Fruit fly (Drosophila melanogaster) whole organism, wandering third instar larva: Measurements from ENCODE around the gene brwl.

ENCODE experiments used
- Abd-B ChIP-seq: fragments of >200 bp; optimal IDR thresholded peaks from 2 replicates; lab custom pipeline; 2017; ENCODE audit warnings: missing biosample characterization, missing genetic modification characterization
- CG32264 ChIP-seq: fragments of 200-800 bp; sonication (Bioruptor generic); optimal IDR thresholded peaks from 2 replicates; lab custom pipeline; 2016; ENCODE audit warnings: missing biosample characterization, missing genetic modification characterization
- CG9705 ChIP-seq: fragments of 200-800 bp; sonication (Bioruptor generic); optimal IDR thresholded peaks from 2 replicates; lab custom pipeline; 2018; ENCODE audit warnings: missing biosample characterization, mild to moderate bottlenecking, missing genetic modification characterization
- CrebA ChIP-seq: fragments of 200-800 bp; sonication (Bioruptor generic); optimal IDR thresholded peaks from 2 replicates; lab custom pipeline; 2016; ENCODE audit warnings: missing biosample characterization, mild to moderate bottlenecking, missing genetic modification characterization, borderline replicate concordance
- Dif ChIP-seq: fragments of 200-275, 200-300 bp; sonication (Bioruptor generic); optimal IDR thresholded peaks from 2 replicates; lab custom pipeline; 2018; ENCODE audit warnings: missing biosample characterization, missing genetic modification characterization; ENCODE audit not compliant: partially characterized antibody
- GATAd ChIP-seq: sonication (Bioruptor generic); optimal IDR thresholded peaks from 2 replicates; lab custom pipeline; 2016; ENCODE audit warnings: missing biosample characterization, missing genetic modification characterization
- Hr78 ChIP-seq: fragments of >200 bp; optimal IDR thresholded peaks from 2 replicates; lab custom pipeline; 2017; ENCODE audit warnings: missing biosample characterization, missing genetic modification characterization
- Hr83 ChIP-seq: fragments of 200-300 bp; sonication (Bioruptor generic); optimal IDR thresholded peaks from 2 replicates; lab custom pipeline; 2016; ENCODE audit warnings: missing biosample characterization, mild to moderate bottlenecking, missing genetic modification characterization, moderate library complexity; ENCODE audit not compliant: poor library complexity, severe bottlenecking
- Jra ChIP-seq: sonication (Bioruptor generic); optimal IDR thresholded peaks from 2 replicates; lab custom pipeline; 2016; ENCODE audit warnings: missing biosample characterization, missing genetic modification characterization
- Mio ChIP-seq: sonication (Bioruptor generic); optimal IDR thresholded peaks from 2 replicates; lab custom pipeline; 2016; ENCODE audit warnings: missing biosample characterization, missing genetic modification characterization
- Myc ChIP-seq: fragments of >200 bp; optimal IDR thresholded peaks from 2 replicates; lab custom pipeline; 2017
- N ChIP-seq: fragments of >200 bp; optimal IDR thresholded peaks from 2 replicates; lab custom pipeline; 2018; ENCODE audit warnings: missing biosample characterization, missing external identifiers, missing genetic modification characterization
- OdsH ChIP-seq: fragments of 200-800 bp; sonication (Bioruptor generic); optimal IDR thresholded peaks from 2 replicates; lab custom pipeline; 2016; ENCODE audit warnings: missing biosample characterization, mild to moderate bottlenecking, missing genetic modification characterization
- Sp1 ChIP-seq: fragments of 200-800 bp; sonication (Bioruptor generic); optimal IDR thresholded peaks from 3 replicates; lab custom pipeline; 2019; ENCODE audit warnings: missing biosample characterization, mild to moderate bottlenecking, missing genetic modification characterization, moderate library complexity
- Vsx2 ChIP-seq: fragments of 200-300, 225-300 bp; sonication (Bioruptor generic); optimal IDR thresholded peaks from 2 replicates; lab custom pipeline; 2018; ENCODE audit warnings: missing biosample characterization, missing genetic modification characterization; ENCODE audit not compliant: partially characterized antibody
- br ChIP-seq: fragments of 200-800 bp; sonication (Bioruptor generic); optimal IDR thresholded peaks from 2 replicates; lab custom pipeline; 2016; ENCODE audit warnings: missing biosample characterization, missing genetic modification characterization
- brk ChIP-seq: fragments of 200-800 bp; sonication (Bioruptor generic); optimal IDR thresholded peaks from 2 replicates; lab custom pipeline; 2016; ENCODE audit warnings: missing biosample characterization, mild to moderate bottlenecking, missing genetic modification characterization
- dl ChIP-seq, 2 experiments: fragments of 175-275, 200-275 bp in 1 of 2; fragments of 200-275 bp in 1 of 2; sonication (Bioruptor generic); optimal IDR thresholded peaks; lab custom pipeline; 2018; ENCODE audit warnings: mild to moderate bottlenecking in 2 of 2, missing biosample characterization in 2 of 2, missing genetic modification characterization in 2 of 2, moderate library complexity in 2 of 2; ENCODE audit not compliant: partially characterized antibody in 2 of 2, insufficient read depth in 1 of 2
- dmrt93B ChIP-seq: fragments of 200-800 bp; sonication (Bioruptor generic); optimal IDR thresholded peaks from 2 replicates; lab custom pipeline; 2018; ENCODE audit warnings: missing biosample characterization, mild to moderate bottlenecking, missing genetic modification characterization
- dsf ChIP-seq: sonication (Bioruptor generic); optimal IDR thresholded peaks from 2 replicates; lab custom pipeline; 2016; ENCODE audit warnings: missing biosample characterization, missing genetic modification characterization, borderline replicate concordance
- ey ChIP-seq: fragments of 200-800 bp; sonication (Bioruptor generic); optimal IDR thresholded peaks from 2 replicates; lab custom pipeline; 2016; ENCODE audit warnings: missing biosample characterization, missing genetic modification characterization
- foxo ChIP-seq, 2 experiments: fragments of 200-800 bp; sonication (Bioruptor generic); optimal IDR thresholded peaks; 2 replicates in 1 of 2; 3 replicates in 1 of 2; lab custom pipeline; 2016 to 2017; ENCODE audit warnings: missing biosample characterization in 2 of 2, missing genetic modification characterization in 2 of 2
- h ChIP-seq: fragments of 200-800 bp; sonication (Bioruptor generic); optimal IDR thresholded peaks from 3 replicates; lab custom pipeline; 2016; ENCODE audit warnings: missing biosample characterization, mild to moderate bottlenecking, missing genetic modification characterization
- jim ChIP-seq: fragments of 175-275, 200-325 bp; sonication (Bioruptor generic); optimal IDR thresholded peaks from 2 replicates; lab custom pipeline; 2016; ENCODE audit warnings: missing biosample characterization, mild to moderate bottlenecking, missing genetic modification characterization
- lola ChIP-seq: fragments of >200 bp; optimal IDR thresholded peaks from 2 replicates; lab custom pipeline; 2017; ENCODE audit warnings: missing biosample characterization, missing genetic modification characterization
- pan ChIP-seq: fragments of >200 bp; optimal IDR thresholded peaks from 2 replicates; lab custom pipeline; 2017
- psq ChIP-seq: fragments of 200-800 bp; sonication (Bioruptor generic); optimal IDR thresholded peaks from 3 replicates; lab custom pipeline; 2017; ENCODE audit warnings: missing biosample characterization, mild to moderate bottlenecking, missing genetic modification characterization, moderate library complexity
- rgr ChIP-seq: fragments of 200-800 bp; sonication (Bioruptor generic); optimal IDR thresholded peaks from 3 replicates; lab custom pipeline; 2016; ENCODE audit warnings: missing biosample characterization, mild to moderate bottlenecking, missing genetic modification characterization
- sage ChIP-seq: fragments of 200-800 bp; sonication (Bioruptor generic); optimal IDR thresholded peaks from 2 replicates; lab custom pipeline; 2016; ENCODE audit warnings: missing biosample characterization, mild to moderate bottlenecking, missing genetic modification characterization
- sv ChIP-seq: fragments of 200-800 bp; sonication (Bioruptor generic); optimal IDR thresholded peaks from 3 replicates; lab custom pipeline; 2016; ENCODE audit warnings: missing biosample characterization, missing genetic modification characterization
- tai ChIP-seq: sonication (Bioruptor generic); optimal IDR thresholded peaks from 2 replicates; lab custom pipeline; 2016; ENCODE audit warnings: missing biosample characterization, missing genetic modification characterization
- usp ChIP-seq: fragments of >200 bp; optimal IDR thresholded peaks from 2 replicates; lab custom pipeline; 2017; ENCODE audit warnings: missing biosample characterization, missing genetic modification characterization
- woc ChIP-seq: sonication (Bioruptor generic); optimal IDR thresholded peaks from 2 replicates; lab custom pipeline; 2016; ENCODE audit warnings: missing biosample characterization, mild to moderate bottlenecking, missing genetic modification characterization

brwl gene

dm6 chr2L:9591146-9591545, 22.5 kb downstream of the brwl start:
- TF ChIP-seq CrebA (GFP tag; lab: Kevin White, UChicago): no peak
- TF ChIP-seq, all 38 proteins: peak for 0

dm6 chr2L:9594625-9595300, 26.1 kb downstream of the brwl start:
- TF ChIP-seq dmrt93B: no peak
- TF ChIP-seq foxo (GFP tag; optimal IDR thresholded peaks at IDR 0.05; lab: Kevin White, UChicago): peak in 1 of 2 experiments; percentile 6
- TF ChIP-seq usp (GFP tag; lab: Kevin White, UChicago): no peak
- TF ChIP-seq Abd-B (GFP tag; lab: Kevin White, UChicago): no peak
- no peak for TF ChIP-seq jim (GFP tag; lab: Kevin White, UChicago)
- TF ChIP-seq Jra: no peak
- no peak for TF ChIP-seq Myc (lab: Kevin White, UChicago)
- TF ChIP-seq Sp1 (GFP tag; lab: Kevin White, UChicago): peak; percentile 21
- TF ChIP-seq Hr78 (GFP tag; lab: Kevin White, UChicago): no peak

dm6 chr2L:9598390-9598789, 29.7 kb downstream of the brwl start:
- TF ChIP-seq rgr: no peak
- TF ChIP-seq Vsx2: no peak
- peak; percentile 24 for TF ChIP-seq sv (GFP tag; lab: Kevin White, UChicago)
- TF ChIP-seq N (GFP tag; lab: Kevin White, UChicago): no peak
- TF ChIP-seq h (GFP tag; lab: Kevin White, UChicago): peak; percentile 6
- TF ChIP-seq foxo (GFP tag; optimal IDR thresholded peaks at IDR 0.05; lab: Kevin White, UChicago): peak in 1 of 2 experiments; percentile 19

dm6 chr2L:9600772-9601171, 32.1 kb downstream of the brwl start, which contains the start of gene CG4382:
TSS of gene CG4382 (minus strand) at chr2L:9600872.
- TF ChIP-seq dmrt93B (no peak), Mio (GFP tag; lab: Kevin White, UChicago) (no peak), usp (GFP tag; lab: Kevin White, UChicago) (no peak), dsf (GFP tag; lab: Kevin White, UChicago) (no peak), tai (GFP tag; lab: Kevin White, UChicago) (no peak), CG32264 (no peak), ey (GFP tag; lab: Kevin White, UChicago) (no peak), h (GFP tag; lab: Kevin White, UChicago) (no peak), woc (no peak), dl (GFP tag; optimal IDR thresholded peaks at IDR 0.05; lab: Kevin White, UChicago; ENCODE audit: insufficient read depth in 1 of 2, partially characterized antibody in 2 of 2) (no peak), Jra (no peak), psq (GFP tag; lab: Kevin White, UChicago) (no peak), Sp1 (GFP tag; lab: Kevin White, UChicago) (no peak), sv (GFP tag; lab: Kevin White, UChicago) (no peak), sage (no peak), br (no peak), lola (GFP tag; lab: Kevin White, UChicago) (no peak), pan (lab: Kevin White, UChicago) (no peak), Vsx2 (no peak)
- TF ChIP-seq, all 38 proteins: peak for 0

dm6 chr2L:9601220-9601619, 32.5 kb downstream of the brwl start:
- TF ChIP-seq rgr (no peak), lola (GFP tag; lab: Kevin White, UChicago) (no peak), GATAd (no peak), CG9705 (GFP tag; lab: Kevin White, UChicago) (no peak), psq (GFP tag; lab: Kevin White, UChicago) (no peak), tai (GFP tag; lab: Kevin White, UChicago) (no peak)

- TF ChIP-seq brk (no peak), Dif (GFP tag; lab: Kevin White, UChicago) (no peak), CrebA (GFP tag; lab: Kevin White, UChicago) (no peak), psq (GFP tag; lab: Kevin White, UChicago) (no peak), rgr (no peak), CG32264 (no peak), tai (GFP tag; lab: Kevin White, UChicago) (no peak), Abd-B (GFP tag; lab: Kevin White, UChicago) (no peak), Hr78 (GFP tag; lab: Kevin White, UChicago) (no peak), ey (GFP tag; lab: Kevin White, UChicago) (no peak), Vsx2 (no peak), OdsH (GFP tag; lab: Kevin White, UChicago) (no peak), dl (GFP tag; optimal IDR thresholded peaks at IDR 0.05; lab: Kevin White, UChicago; ENCODE audit: insufficient read depth in 1 of 2, partially characterized antibody in 2 of 2) (no peak), sv (GFP tag; lab: Kevin White, UChicago) (no peak), Hr83 (GFP tag; lab: Kevin White, UChicago) (no peak)
- TF ChIP-seq, all 38 proteins: peak for 0
Observed at dm6 chr2L:9602103-9602502, 33.4 kb downstream of the brwl start.
